Worm (Caenorhabditis elegans) whole organism, late embryonic: ENCODE data around the gene F46F2.5.

Experiments used
- C08G9.2 ChIP-seq: sonication (generic microtip); optimal IDR thresholded peaks from 2 replicates; lab custom pipeline; 2016; ENCODE audit warnings: mild to moderate bottlenecking, missing genetic modification characterization, moderate library complexity, missing compliant biosample characterization
- C38D4.7 ChIP-seq: fragments of 200-800 bp; sonication (Bioruptor generic); optimal IDR thresholded peaks from 2 replicates; lab custom pipeline; 2018; ENCODE audit warnings: mild to moderate bottlenecking, missing genetic modification characterization, moderate library complexity, missing compliant biosample characterization
- F13H6.1 ChIP-seq: sonication (generic microtip); optimal IDR thresholded peaks from 2 replicates; lab custom pipeline; 2016; ENCODE audit warnings: missing genetic modification characterization, missing compliant biosample characterization
- K02D7.2 ChIP-seq: sonication (generic microtip); optimal IDR thresholded peaks from 2 replicates; lab custom pipeline; 2017; ENCODE audit warnings: mild to moderate bottlenecking, missing genetic modification characterization, missing compliant biosample characterization
- K09A11.1 ChIP-seq: sonication (generic microtip); optimal IDR thresholded peaks from 2 replicates; lab custom pipeline; 2017; ENCODE audit warnings: antibody characterized with exemption, mild to moderate bottlenecking, missing genetic modification characterization, missing compliant biosample characterization; ENCODE audit not compliant: insufficient read depth
- Y22D7AL.16 ChIP-seq: sonication (generic microtip); optimal IDR thresholded peaks from 2 replicates; lab custom pipeline; 2016; ENCODE audit warnings: missing genetic modification characterization, missing compliant biosample characterization
- ahr-1 ChIP-seq: sonication (generic microtip); optimal IDR thresholded peaks from 2 replicates; lab custom pipeline; 2016; ENCODE audit warnings: missing genetic modification characterization, missing compliant biosample characterization
- ama-1 ChIP-seq: fragments of 150-350 bp; optimal IDR thresholded peaks from 2 replicates; lab custom pipeline; 2014
- ceh-18 ChIP-seq: sonication (generic microtip); optimal IDR thresholded peaks from 2 replicates; lab custom pipeline; 2016; ENCODE audit warnings: missing genetic modification characterization, missing compliant biosample characterization
- ceh-2 ChIP-seq: sonication (generic microtip); optimal IDR thresholded peaks from 2 replicates; lab custom pipeline; 2016; ENCODE audit warnings: missing genotype, missing genetic modification characterization, missing compliant biosample characterization
- ceh-22 ChIP-seq: sonication (generic microtip); optimal IDR thresholded peaks from 2 replicates; lab custom pipeline; 2017; ENCODE audit warnings: missing biosample characterization, missing genetic modification characterization
- ceh-31 ChIP-seq: sonication (generic microtip); optimal IDR thresholded peaks from 2 replicates; lab custom pipeline; 2016; ENCODE audit warnings: missing genetic modification characterization, missing compliant biosample characterization
- ceh-34 ChIP-seq: sonication (generic microtip); optimal IDR thresholded peaks from 2 replicates; lab custom pipeline; 2016; ENCODE audit warnings: mild to moderate bottlenecking, missing genetic modification characterization, missing compliant biosample characterization
- ceh-48 ChIP-seq: sonication (generic microtip); optimal IDR thresholded peaks from 2 replicates; lab custom pipeline; 2016; ENCODE audit warnings: missing genetic modification characterization, inconsistent platforms, missing compliant biosample characterization
- ceh-9 ChIP-seq: sonication (generic microtip); optimal IDR thresholded peaks from 2 replicates; lab custom pipeline; 2016; ENCODE audit warnings: mild to moderate bottlenecking, missing genetic modification characterization, inconsistent platforms, missing compliant biosample characterization
- che-1 ChIP-seq: sonication (generic microtip); optimal IDR thresholded peaks from 2 replicates; lab custom pipeline; 2016; ENCODE audit warnings: mild to moderate bottlenecking, missing genetic modification characterization, missing compliant biosample characterization
- dmd-4 ChIP-seq: sonication (generic microtip); optimal IDR thresholded peaks from 2 replicates; lab custom pipeline; 2016; ENCODE audit warnings: borderline replicate concordance, missing genetic modification characterization, missing compliant biosample characterization
- dve-1 ChIP-seq: sonication (generic microtip); optimal IDR thresholded peaks from 2 replicates; lab custom pipeline; 2017; ENCODE audit warnings: antibody characterized with exemption, mild to moderate bottlenecking, missing genetic modification characterization, missing compliant biosample characterization
- eyg-1 ChIP-seq: sonication (generic microtip); optimal IDR thresholded peaks from 2 replicates; lab custom pipeline; 2016; ENCODE audit warnings: missing genotype, missing genetic modification characterization, missing compliant biosample characterization
- fax-1 ChIP-seq: sonication (generic microtip); optimal IDR thresholded peaks from 2 replicates; lab custom pipeline; 2016; ENCODE audit warnings: missing genotype, missing genetic modification characterization, missing compliant biosample characterization
- fkh-6 ChIP-seq: sonication (generic microtip); optimal IDR thresholded peaks from 2 replicates; lab custom pipeline; 2016; ENCODE audit warnings: missing genetic modification characterization, missing compliant biosample characterization
- hlh-13 ChIP-seq: fragments of 200-800 bp; sonication (Bioruptor generic); optimal IDR thresholded peaks from 2 replicates; lab custom pipeline; 2018; ENCODE audit warnings: mild to moderate bottlenecking, missing genetic modification characterization, missing compliant biosample characterization
- hlh-15 ChIP-seq: sonication (generic microtip); optimal IDR thresholded peaks from 2 replicates; lab custom pipeline; 2016; ENCODE audit warnings: missing genetic modification characterization, missing compliant biosample characterization
- hlh-30 ChIP-seq: sonication (generic microtip); optimal IDR thresholded peaks from 2 replicates; lab custom pipeline; 2017; ENCODE audit warnings: antibody characterized with exemption, missing genetic modification characterization, missing compliant biosample characterization; ENCODE audit not compliant: insufficient read depth
- hlh-6 ChIP-seq: sonication (generic microtip); optimal IDR thresholded peaks from 2 replicates; lab custom pipeline; 2016; ENCODE audit warnings: missing genotype, missing genetic modification characterization, missing compliant biosample characterization
- lim-6 ChIP-seq: sonication (generic microtip); optimal IDR thresholded peaks from 2 replicates; lab custom pipeline; 2016; ENCODE audit warnings: missing genetic modification characterization, missing compliant biosample characterization
- mec-3 ChIP-seq: sonication (generic microtip); optimal IDR thresholded peaks from 2 replicates; lab custom pipeline; 2016; ENCODE audit warnings: borderline replicate concordance, missing genetic modification characterization, missing compliant biosample characterization
- nfya-1 ChIP-seq: sonication (generic microtip); optimal IDR thresholded peaks from 2 replicates; lab custom pipeline; 2017; ENCODE audit warnings: missing genetic modification characterization, mild to moderate bottlenecking, missing compliant biosample characterization, antibody characterized with exemption, moderate library complexity
- nhr-232 ChIP-seq: sonication (generic microtip); optimal IDR thresholded peaks from 2 replicates; lab custom pipeline; 2016; ENCODE audit warnings: missing genetic modification characterization, missing compliant biosample characterization
- pat-9 ChIP-seq: fragments of 200-800 bp; sonication (Bioruptor generic); optimal IDR thresholded peaks from 2 replicates; lab custom pipeline; 2018; ENCODE audit warnings: mild to moderate bottlenecking, missing genetic modification characterization, moderate library complexity, missing compliant biosample characterization
- pax-1 ChIP-seq: fragments of 150-350 bp; optimal IDR thresholded peaks from 2 replicates; lab custom pipeline; 2014; ENCODE audit warnings: missing biosample characterization, missing genetic modification characterization
- pha-2 ChIP-seq: sonication (generic microtip); optimal IDR thresholded peaks from 2 replicates; lab custom pipeline; 2017; ENCODE audit warnings: mild to moderate bottlenecking, missing genetic modification characterization, missing compliant biosample characterization
- pha-4 ChIP-seq: fragments of 150-350 bp; optimal IDR thresholded peaks from 2 replicates; lab custom pipeline; 2018; ENCODE audit warnings: missing biosample characterization, missing genetic modification reagents, missing genetic modification characterization
- ref-2 ChIP-seq: sonication (generic microtip); optimal IDR thresholded peaks from 2 replicates; lab custom pipeline; 2016; ENCODE audit warnings: missing genetic modification characterization, missing compliant biosample characterization
- tbx-2 ChIP-seq: sonication (generic microtip); optimal IDR thresholded peaks from 2 replicates; lab custom pipeline; 2016; ENCODE audit warnings: missing genetic modification characterization, missing compliant biosample characterization
- ttx-3 ChIP-seq: sonication (generic microtip); optimal IDR thresholded peaks from 2 replicates; lab custom pipeline; 2016; ENCODE audit warnings: missing genetic modification reagents, missing genetic modification characterization, missing compliant biosample characterization
- unc-55 ChIP-seq: sonication (generic microtip); optimal IDR thresholded peaks from 2 replicates; lab custom pipeline; 2017; ENCODE audit warnings: missing biosample characterization, missing genetic modification reagents, missing genetic modification characterization
- zip-5 ChIP-seq: sonication (generic microtip); optimal IDR thresholded peaks from 2 replicates; lab custom pipeline; 2016; ENCODE audit warnings: missing genetic modification characterization, missing compliant biosample characterization

Gene F46F2.5

DNA sequence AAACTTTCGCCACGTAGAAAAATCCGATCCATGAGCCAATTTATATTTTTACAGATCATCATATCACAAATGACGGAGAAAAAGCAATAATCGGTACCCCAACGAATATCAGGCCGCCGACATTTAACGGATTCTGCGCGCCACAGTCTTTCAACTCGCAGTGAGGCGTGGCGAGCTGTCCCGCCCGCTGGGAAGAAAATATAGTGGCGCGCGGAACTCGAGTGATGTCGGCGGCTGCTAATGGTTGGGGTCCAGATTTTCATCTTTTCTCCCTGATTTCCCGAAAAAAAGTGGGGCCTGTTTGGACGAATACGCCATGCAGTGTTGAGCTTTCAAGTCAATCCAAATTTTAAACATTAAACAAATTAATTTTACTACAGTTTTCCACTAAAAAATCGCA lies 16.1 kb downstream of the F46F2.5 start:
- TF ChIP-seq pat-9 (tag; lab: Kevin White, UChicago) (no peak), ceh-48 (tag; lab: Kevin White, UChicago) (no peak), unc-55 (GFP tag; lab: Kevin White, UChicago) (no peak), nhr-232 (tag; lab: Kevin White, UChicago) (no peak), dmd-4 (no peak), K02D7.2 (no peak), hlh-6 (no peak), eyg-1 (tag; lab: Kevin White, UChicago) (no peak), ceh-34 (tag; lab: Kevin White, UChicago) (no peak), nfya-1 (no peak), ahr-1 (tag; lab: Kevin White, UChicago) (no peak), ama-1 (no peak), mec-3 (tag; lab: Kevin White, UChicago) (no peak), lim-6 (tag; lab: Kevin White, UChicago) (no peak), ceh-18 (no peak), ceh-9 (no peak)
- TF ChIP-seq, all 69 proteins: peak for 0

DNA sequence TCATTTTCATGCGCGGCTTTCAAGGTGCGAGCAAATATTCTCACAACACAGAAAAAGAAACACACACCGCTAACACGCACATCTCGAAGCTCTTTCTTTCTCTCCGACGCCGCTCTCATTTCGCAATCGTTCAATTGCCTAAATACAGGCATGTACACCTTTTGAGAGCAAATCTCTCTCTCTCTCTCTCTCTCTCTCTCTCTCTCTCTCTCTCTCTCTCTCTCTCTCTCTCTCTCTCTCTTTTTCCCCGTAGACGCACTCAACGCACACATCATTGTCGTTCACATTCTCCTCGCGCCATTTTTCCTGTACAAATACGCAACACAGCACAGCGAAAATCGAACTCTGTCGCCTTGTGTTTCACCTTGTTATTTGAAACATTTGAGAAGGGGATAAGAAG lies 16.8 kb downstream of the F46F2.5 start:
- TF ChIP-seq pha-2 (tag; lab: Kevin White, UChicago): peak; percentile 59
- no peak for TF ChIP-seq nfya-1
- peak; percentile 56 for TF ChIP-seq ceh-22 (tag; lab: Kevin White, UChicago)
- TF ChIP-seq dve-1: peak; percentile 11
- no peak for TF ChIP-seq mec-3 (tag; lab: Kevin White, UChicago)
- no peak for TF ChIP-seq F13H6.1
- TF ChIP-seq nhr-232 (tag; lab: Kevin White, UChicago): no peak

DNA sequence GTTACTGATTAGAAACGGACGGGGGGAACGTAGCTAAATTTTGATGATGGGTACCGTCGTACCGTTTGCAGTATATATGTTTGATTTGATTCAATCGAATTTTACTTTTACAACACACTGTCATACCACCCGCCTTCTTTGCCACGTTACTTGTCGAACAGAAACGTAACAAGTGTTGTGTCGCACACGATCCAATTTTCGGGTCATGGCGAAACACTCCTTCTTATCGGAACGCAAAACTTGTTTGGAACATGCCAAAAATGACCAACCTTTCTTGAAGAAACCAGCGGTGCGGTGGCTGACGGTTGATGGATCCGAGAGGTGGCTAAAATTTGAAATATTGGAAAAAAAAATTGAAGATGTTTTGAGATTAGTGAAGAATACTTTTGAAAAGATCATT lies 17.8 kb downstream of the F46F2.5 start:
- TF ChIP-seq ceh-34 (tag; lab: Kevin White, UChicago): no peak
- TF ChIP-seq ttx-3: no peak
- TF ChIP-seq che-1 (tag; lab: Kevin White, UChicago): no peak
- TF ChIP-seq hlh-13: no peak
- no peak for TF ChIP-seq unc-55 (GFP tag; lab: Kevin White, UChicago)
- no peak for TF ChIP-seq Y22D7AL.16 (tag; lab: Kevin White, UChicago)
- TF ChIP-seq hlh-30 (tag; lab: Kevin White, UChicago): no peak
- TF ChIP-seq zip-5: no peak

DNA sequence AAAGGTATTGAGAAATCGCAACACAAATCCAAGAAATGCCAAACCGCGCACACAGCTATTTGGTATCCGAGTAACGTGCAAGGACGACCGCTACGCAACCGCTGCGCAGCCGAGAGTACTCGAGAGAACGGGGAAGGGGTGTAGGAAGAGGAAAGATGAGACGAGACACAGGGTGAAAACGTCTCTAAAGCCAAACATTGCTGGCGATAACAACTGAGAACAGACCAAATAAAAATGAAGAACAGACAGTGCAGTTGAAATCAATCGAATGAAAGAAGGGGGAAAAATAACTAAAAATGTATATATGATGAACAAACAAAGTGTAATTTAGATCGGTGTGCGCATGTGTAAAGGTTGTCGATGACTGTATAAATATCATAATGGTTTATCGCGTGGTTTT lies 18.7 kb downstream of the F46F2.5 start:
- TF ChIP-seq fkh-6 (no peak), ceh-48 (tag; lab: Kevin White, UChicago) (no peak), fax-1 (tag; lab: Kevin White, UChicago) (no peak), ceh-9 (no peak), dve-1 (no peak), Y22D7AL.16 (tag; lab: Kevin White, UChicago) (no peak), ttx-3 (no peak), tbx-2 (peak; percentile 51), ceh-34 (tag; lab: Kevin White, UChicago) (peak; percentile 15), C38D4.7 (GFP tag; lab: Kevin White, UChicago) (no peak), nfya-1 (peak; percentile 12), hlh-15 (tag; lab: Kevin White, UChicago) (no peak), eyg-1 (tag; lab: Kevin White, UChicago) (no peak), K02D7.2 (no peak), C08G9.2 (tag; lab: Kevin White, UChicago) (no peak), ref-2 (tag; lab: Kevin White, UChicago) (no peak), pax-1 (tag; lab: Kevin White, UChicago) (no peak), ceh-31 (peak; percentile 26), pha-4 (tag; lab: Kevin White, UChicago) (no peak), ceh-18 (peak; percentile 8), ceh-2 (tag; lab: Kevin White, UChicago) (peak; percentile 8), K09A11.1 (tag; lab: Kevin White, UChicago) (no peak)
